Worm (Caenorhabditis elegans) whole organism, dauer: ENCODE measurements around the gene fmil-1.

Experiments used
- unc-62 ChIP-seq: sonication (generic microtip); optimal IDR thresholded peaks from 2 replicates; lab custom pipeline; 2017; ENCODE audit warnings: missing biosample characterization, missing genetic modification reagents, missing genetic modification characterization

fmil-1 gene

DNA sequence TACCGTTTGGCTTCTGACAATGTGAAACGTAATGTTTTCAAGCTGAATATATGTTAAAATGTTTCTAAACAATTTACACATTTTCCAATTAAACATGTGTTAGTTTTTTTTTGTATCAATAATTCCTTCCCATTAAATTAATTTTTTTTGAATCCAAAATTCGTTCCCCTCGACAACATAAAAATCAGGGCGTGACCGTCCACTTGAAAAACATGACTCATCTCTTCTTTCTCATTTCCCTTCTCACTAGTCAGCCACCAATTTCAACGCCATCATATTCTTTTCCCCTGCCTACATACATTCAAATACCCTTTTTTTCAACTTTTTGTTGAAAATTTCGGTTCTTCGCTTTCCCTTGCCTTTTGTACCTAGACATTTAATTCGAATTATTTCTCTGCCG, 36.0 kb downstream of the fmil-1 start:
- TF ChIP-seq unc-62 (GFP tag; lab: Kevin White, UChicago) = no peak

DNA sequence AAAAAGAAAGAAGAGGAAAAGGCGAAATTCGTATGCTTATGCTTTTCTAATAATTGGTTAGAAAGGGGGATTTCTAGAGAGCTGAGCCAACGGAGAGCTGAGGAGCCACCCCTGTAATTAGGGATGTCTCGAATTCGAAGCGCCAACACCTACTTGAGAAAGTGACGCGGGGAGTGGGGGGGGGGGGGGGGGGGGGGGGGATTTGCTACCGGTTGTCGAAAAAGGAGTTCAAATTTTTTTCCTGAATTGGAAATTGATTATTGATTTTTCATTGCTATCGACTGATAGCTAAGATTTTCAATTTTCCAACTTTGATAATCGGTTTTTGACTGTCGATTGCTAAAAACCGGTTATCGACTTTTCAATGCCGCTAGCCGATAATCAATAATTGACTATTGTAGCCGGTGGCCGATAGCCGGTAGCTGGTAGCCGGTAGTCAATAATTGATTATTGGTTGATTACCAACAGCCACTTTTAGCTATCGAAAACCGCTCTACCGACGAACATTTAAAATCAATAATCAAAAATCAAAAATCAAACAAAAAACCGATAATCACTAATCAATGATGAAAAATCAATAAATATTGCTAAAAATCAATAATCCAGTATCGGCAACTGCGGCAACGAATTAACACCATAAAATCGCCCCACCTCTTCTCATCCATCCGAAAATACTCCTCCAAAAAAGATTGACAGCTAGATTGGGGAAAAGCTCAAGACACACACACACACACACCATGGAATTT, 39.4 kb downstream of the fmil-1 start:
- no peak for TF ChIP-seq unc-62 (GFP tag; lab: Kevin White, UChicago)

DNA sequence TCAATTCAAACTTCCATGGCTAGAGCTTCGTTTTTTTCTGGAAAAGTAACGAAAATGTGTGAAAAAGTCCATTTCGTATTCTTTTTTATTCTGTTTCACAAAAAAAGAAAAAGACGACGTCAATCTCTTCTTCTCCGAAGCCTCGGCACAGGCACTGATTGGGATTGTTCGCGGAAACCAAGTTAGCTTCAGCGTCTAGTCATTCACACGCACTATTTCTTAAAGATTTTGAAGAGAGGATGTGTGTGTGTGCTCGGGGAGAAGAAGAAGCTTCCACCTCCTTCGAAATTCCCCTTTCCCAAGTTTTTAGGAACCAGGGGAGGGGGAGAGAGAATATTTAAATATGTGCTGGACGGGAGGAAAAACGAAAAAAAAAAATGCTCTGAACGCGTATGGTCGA, 42.1 kb downstream of the fmil-1 start:
- TF ChIP-seq unc-62 (GFP tag; lab: Kevin White, UChicago) = no peak

DNA sequence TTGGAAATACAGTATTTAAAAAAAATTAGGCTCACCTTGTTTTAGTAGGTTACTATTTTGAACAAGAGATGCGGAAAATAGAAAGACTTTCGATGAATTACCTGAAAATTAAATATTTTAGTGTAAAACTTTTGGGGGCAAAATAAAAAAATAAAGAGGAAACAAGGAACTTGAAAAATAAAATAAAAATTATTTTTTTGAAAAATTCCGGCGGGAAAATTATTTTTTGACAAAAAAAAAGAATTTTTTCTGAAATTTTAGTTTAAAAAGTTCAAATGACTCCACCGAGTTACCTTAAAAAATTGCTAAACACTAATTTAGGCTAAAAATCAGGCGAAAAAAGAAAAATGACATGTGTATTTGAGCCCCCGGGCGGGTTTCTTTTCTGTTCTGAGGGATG, 43.9 kb downstream of the fmil-1 start, which contains the start of the genes cha-1 and unc-17:
Gene cha-1 (minus strand): TSS at position 101 of the 400 bp plus-strand sequence.
Gene unc-17 (minus strand): TSS at position 103 of the 400 bp plus-strand sequence.
- TF ChIP-seq unc-62 (GFP tag; lab: Kevin White, UChicago) = no peak

DNA sequence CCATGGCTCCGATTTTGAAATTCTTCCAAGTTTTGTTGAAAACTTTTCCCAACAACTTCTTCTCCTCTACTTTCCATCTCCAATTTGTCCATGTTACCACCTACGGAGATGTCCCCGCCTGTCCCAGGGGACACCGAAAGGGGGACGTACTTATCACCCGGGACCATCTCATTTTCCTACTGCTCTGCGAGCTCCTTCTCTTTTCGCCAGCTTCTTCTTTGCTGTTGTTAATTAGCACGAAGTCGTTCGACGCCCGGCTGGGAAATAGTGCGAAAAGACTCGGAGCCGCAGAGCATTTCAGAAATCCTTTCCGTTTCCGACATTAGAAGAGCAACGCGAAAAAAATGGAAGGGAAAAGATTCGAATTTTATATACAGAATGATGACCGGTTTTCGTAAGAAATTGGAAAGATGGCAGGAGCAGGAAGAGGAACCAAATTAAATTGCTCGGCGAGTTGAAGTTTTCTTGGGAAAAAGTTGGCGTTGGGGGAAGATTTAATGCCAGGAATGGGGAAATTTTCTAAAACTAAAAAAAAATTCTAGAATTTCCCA, 46.6 kb downstream of the fmil-1 start:
- TF ChIP-seq unc-62 (GFP tag; lab: Kevin White, UChicago) = no peak

DNA sequence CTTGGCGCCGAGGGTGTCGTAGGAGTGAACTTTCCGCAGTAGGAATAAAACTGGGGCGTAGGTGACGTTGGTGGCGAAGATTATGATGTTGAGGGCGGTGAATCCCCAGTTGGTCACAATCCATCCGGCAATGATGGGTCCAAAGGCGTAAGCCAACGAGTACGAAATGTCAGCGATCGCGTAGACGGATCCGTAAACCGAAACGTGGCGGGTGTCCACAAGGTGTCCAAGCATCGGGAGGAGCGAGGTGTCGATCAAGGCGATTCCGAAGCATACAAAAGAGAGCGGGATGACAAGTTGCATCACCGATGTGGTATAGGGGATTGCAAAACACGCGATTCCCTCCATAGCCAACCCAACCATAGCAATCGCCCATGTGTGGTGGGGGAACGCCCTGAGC, 49.8 kb downstream of the fmil-1 start:
- TF ChIP-seq unc-62 (GFP tag; lab: Kevin White, UChicago) = no peak

DNA sequence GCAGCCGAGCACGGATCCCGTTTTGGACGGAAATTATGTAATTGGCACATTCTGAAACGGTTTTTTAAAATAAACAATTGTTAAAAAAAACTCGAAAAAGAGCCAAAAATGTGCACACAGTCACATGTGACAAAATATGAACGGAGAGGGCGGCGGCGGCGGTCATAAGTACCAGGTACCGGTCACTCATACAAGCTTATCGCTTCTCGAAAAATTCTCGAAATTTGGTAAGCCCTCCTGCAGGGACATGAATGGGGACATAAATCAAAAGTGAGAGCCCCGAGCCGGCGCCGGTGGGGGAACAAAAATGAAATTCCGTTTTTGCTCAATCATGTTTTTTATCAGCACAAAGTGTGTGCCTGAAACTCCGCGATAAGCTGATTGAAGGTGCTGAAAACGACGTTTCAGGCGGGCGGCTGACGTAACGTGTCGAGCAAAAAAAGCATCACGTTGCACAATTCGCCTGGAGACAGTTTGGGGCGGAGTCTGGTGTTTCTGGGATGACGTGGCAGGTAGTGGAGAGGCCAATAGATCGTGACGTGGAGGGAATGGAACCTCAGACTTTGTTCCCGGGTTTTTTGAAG, 55.4 kb downstream of the fmil-1 start, which contains the start of gene ltah-1.2:
Gene ltah-1.2 (minus strand): TSS at position 51 of the 584 bp plus-strand sequence.
- no peak for TF ChIP-seq unc-62 (GFP tag; lab: Kevin White, UChicago)

DNA sequence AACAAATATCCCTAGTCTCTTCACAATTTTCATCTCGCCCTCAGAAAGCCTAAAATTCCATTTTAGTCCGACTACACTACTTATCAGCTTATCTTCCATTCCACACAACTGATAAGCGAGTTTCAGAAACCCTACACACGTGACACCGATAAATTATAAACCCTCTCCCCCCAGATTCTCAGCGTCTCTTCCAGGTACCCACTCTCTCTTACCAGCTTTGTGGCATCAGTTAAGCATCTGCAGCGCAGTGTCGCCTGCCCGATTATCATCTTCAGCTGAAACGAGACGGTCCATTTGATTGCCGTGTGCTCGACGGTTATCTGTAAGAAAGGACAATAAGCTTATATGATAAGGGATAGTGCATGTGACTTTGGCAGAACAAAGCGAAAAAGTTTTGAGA, 56.7 kb downstream of the fmil-1 start:
- no peak for TF ChIP-seq unc-62 (GFP tag; lab: Kevin White, UChicago)

DNA sequence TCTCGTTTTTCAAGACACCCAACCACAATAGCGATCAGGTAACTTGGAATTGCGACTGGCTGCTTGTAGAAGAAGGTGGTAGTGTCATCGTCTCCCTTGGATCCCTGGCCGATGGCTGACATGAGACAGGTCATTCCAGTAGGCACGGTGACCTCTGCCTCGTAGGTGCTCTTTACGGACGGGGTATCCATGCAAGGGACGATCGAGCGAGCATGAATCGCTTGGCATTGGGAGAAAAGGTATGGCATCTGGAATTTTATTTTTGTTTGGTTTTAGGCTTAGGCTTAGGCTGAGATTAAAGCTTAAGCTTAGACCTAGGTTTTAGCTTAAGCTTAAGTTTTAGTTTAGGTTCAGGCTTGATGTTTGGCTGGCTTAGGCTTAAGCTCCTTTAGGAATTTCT, 57.5 kb downstream of the fmil-1 start:
- TF ChIP-seq unc-62 (GFP tag; lab: Kevin White, UChicago) = no peak
